Worm (Caenorhabditis elegans): ENCODE measurements around the gene Y11D7A.8.
"Not testable (repeated sequence)": the region's sequence is repeated elsewhere in the genome, so short reads cannot be mapped to it uniquely, and the experiment has no call there.

Gene Y11D7A.8

ce11 chrIV:9227650-9228049 lies 23.5 kb upstream of the Y11D7A.8 start:
- TF ChIP-seq ref-1 (GFP tag; conservative IDR thresholded peaks at IDR 0.05) = no peak
- TF ChIP-seq med-1 (GFP tag; optimal IDR thresholded peaks at IDR 0.05; ENCODE audit: insufficient read depth) = no peak
- TF ChIP-seq ztf-29 (GFP tag; IDR thresholded peaks at IDR 0.05) = no peak
- TF ChIP-seq flt-1 (GFP tag; IDR thresholded peaks at IDR 0.05) = no peak
- TF ChIP-seq cog-1 (tag; optimal IDR thresholded peaks at IDR 0.05) = no peak
- no peak for TF ChIP-seq T22C8.4 (GFP tag; IDR thresholded peaks at IDR 0.05)
- no peak for TF ChIP-seq klf-2 (GFP tag; conservative IDR thresholded peaks at IDR 0.05)
- no peak for TF ChIP-seq tab-1 (GFP tag; IDR thresholded peaks at IDR 0.05)
- TF ChIP-seq ztf-23 (GFP tag; IDR thresholded peaks at IDR 0.05) = no peak

DNA sequence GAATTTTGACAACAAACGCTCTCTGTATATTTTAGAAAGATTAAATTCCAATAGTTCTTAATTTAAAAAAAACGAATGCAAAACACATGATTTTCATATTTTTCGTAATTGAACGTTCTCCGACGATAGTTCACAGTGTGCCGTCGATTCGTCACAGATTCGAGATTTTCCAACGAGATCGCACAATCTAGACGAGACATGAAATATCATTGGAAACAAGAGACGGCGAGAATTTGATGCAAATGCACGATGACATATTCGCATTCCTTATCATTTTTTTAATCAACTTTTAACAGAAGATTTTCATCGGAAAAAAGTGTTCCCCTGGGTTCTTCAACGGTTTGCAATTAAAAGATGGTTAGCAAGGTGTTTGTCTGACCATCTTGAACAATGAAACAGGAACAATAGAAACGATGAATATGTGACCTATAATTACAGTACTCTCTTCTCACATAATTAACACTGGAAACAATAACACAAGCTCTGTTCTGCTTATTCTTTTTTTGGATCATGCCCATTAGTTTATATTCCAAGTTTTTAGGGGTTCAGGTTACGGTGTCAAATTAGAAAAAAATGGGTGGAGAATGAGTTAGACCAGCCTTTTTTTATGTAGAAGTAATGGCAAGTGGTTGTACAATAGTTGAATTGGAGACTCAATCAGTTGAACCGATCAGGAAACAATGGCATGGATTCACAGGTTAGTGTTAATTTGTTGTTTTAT lies 18.6 kb upstream of the Y11D7A.8 start, which contains the start of gene Y11D7A.3:
Y11D7A.3 (plus strand) TSS at position 671 of the 721 bp plus-strand sequence.
- TF ChIP-seq ztf-29 (GFP tag; IDR thresholded peaks at IDR 0.05) (no peak), ztf-23 (GFP tag; IDR thresholded peaks at IDR 0.05) (no peak), ref-1 (GFP tag; conservative IDR thresholded peaks at IDR 0.05) (no peak), klf-2 (GFP tag; conservative IDR thresholded peaks at IDR 0.05) (no peak), med-1 (GFP tag; optimal IDR thresholded peaks at IDR 0.05; ENCODE audit: insufficient read depth) (no peak), flt-1 (GFP tag; IDR thresholded peaks at IDR 0.05) (no peak), tab-1 (GFP tag; IDR thresholded peaks at IDR 0.05) (no peak), T22C8.4 (GFP tag; IDR thresholded peaks at IDR 0.05) (no peak), cog-1 (tag; optimal IDR thresholded peaks at IDR 0.05) (no peak)

- TF ChIP-seq cog-1 (tag; optimal IDR thresholded peaks at IDR 0.05) = no peak
- no peak for TF ChIP-seq ztf-29 (GFP tag; IDR thresholded peaks at IDR 0.05)
- TF ChIP-seq tab-1 (GFP tag; IDR thresholded peaks at IDR 0.05) = no peak
- no peak for TF ChIP-seq klf-2 (GFP tag; conservative IDR thresholded peaks at IDR 0.05)
- TF ChIP-seq ref-1 (GFP tag; conservative IDR thresholded peaks at IDR 0.05) = no peak
- no peak for TF ChIP-seq flt-1 (GFP tag; IDR thresholded peaks at IDR 0.05)
- no peak for TF ChIP-seq T22C8.4 (GFP tag; IDR thresholded peaks at IDR 0.05)
- TF ChIP-seq ztf-23 (GFP tag; IDR thresholded peaks at IDR 0.05) = no peak
- TF ChIP-seq med-1 (GFP tag; optimal IDR thresholded peaks at IDR 0.05; ENCODE audit: insufficient read depth) = no peak
Observed at ce11 chrIV:9239151-9239550, 12.0 kb upstream of the Y11D7A.8 start.

DNA sequence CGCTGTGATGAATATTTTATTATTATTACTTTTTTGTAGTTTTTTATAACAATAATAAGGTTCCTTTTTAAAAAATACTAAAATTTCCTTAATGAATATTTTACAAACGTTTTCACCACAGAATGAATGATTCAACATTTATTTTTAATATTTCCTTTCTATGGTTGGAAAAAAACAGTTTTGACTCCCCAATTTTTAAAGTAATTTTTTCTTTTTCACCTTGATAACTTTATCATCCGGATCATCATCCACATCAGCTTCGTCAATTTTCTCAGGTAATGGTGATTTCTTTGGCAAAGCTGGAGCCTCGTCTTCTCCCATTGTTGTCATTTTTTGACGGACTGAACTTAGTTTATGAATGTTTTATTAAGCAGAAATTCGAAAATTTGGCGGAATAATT lies 7.5 kb upstream of the Y11D7A.8 start, which contains the start of gene rab-28:
rab-28 (minus strand) TSS at position 343 of the 400 bp plus-strand sequence.
- TF ChIP-seq tab-1 (GFP tag; IDR thresholded peaks at IDR 0.05) (no peak), ztf-29 (GFP tag; IDR thresholded peaks at IDR 0.05) (no peak), flt-1 (GFP tag; IDR thresholded peaks at IDR 0.05) (no peak), ztf-23 (GFP tag; IDR thresholded peaks at IDR 0.05) (no peak), ref-1 (GFP tag; conservative IDR thresholded peaks at IDR 0.05) (no peak), med-1 (GFP tag; optimal IDR thresholded peaks at IDR 0.05; ENCODE audit: insufficient read depth) (no peak), klf-2 (GFP tag; conservative IDR thresholded peaks at IDR 0.05) (no peak), T22C8.4 (GFP tag; IDR thresholded peaks at IDR 0.05) (no peak), cog-1 (tag; optimal IDR thresholded peaks at IDR 0.05) (no peak)

DNA sequence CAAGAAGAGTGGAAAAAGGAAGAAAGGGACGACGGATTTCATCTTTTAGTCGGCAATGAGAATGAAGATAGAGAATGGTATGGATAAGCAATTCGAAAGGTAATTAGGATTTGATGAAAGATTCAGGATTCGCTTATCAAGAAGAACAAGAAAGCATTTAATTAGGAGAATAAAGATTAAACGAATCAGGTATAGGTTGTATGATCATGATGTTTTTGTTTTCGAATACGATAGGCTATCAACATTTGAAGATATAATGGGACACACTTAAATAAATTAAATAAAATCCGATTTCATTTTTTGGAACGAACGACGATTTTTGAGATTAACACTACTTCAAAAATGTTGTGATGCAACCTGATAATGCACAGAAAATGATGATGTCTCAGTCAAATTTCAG lies 5.8 kb upstream of the Y11D7A.8 start, which contains the start of gene Y11D7A.5:
Y11D7A.5 (minus strand) TSS at position 101 of the 400 bp plus-strand sequence.
- TF ChIP-seq klf-2 (GFP tag; conservative IDR thresholded peaks at IDR 0.05) (no peak), ref-1 (GFP tag; conservative IDR thresholded peaks at IDR 0.05) (no peak), T22C8.4 (GFP tag; IDR thresholded peaks at IDR 0.05) (no peak), ztf-23 (GFP tag; IDR thresholded peaks at IDR 0.05) (no peak), cog-1 (tag; optimal IDR thresholded peaks at IDR 0.05) (no peak), tab-1 (GFP tag; IDR thresholded peaks at IDR 0.05) (no peak), med-1 (GFP tag; optimal IDR thresholded peaks at IDR 0.05; ENCODE audit: insufficient read depth) (no peak), flt-1 (GFP tag; IDR thresholded peaks at IDR 0.05) (no peak), ztf-29 (GFP tag; IDR thresholded peaks at IDR 0.05) (no peak)

- not testable (repeated sequence) for TF ChIP-seq med-1 (GFP tag; optimal IDR thresholded peaks at IDR 0.05; ENCODE audit: insufficient read depth); ref-1 (GFP tag; conservative IDR thresholded peaks at IDR 0.05); ztf-29 (GFP tag; IDR thresholded peaks at IDR 0.05)
Observed at ce11 chrIV:9249219-9249618, 2.0 kb upstream of the Y11D7A.8 start, which contains the start of gene Y11D7A.7. Y11D7A.7 (plus strand) TSS chrIV:9249519.

ce11 chrIV:9256017-9256416 lies 4.8 kb downstream of the Y11D7A.8 start, which contains the start of gene Y11D7A.9:
Y11D7A.9 (minus strand) TSS chrIV:9256117.
- TF ChIP-seq tab-1 (GFP tag; IDR thresholded peaks at IDR 0.05) (no peak), ref-1 (GFP tag; conservative IDR thresholded peaks at IDR 0.05) (no peak), ztf-23 (GFP tag; IDR thresholded peaks at IDR 0.05) (no peak), med-1 (GFP tag; optimal IDR thresholded peaks at IDR 0.05; ENCODE audit: insufficient read depth) (no peak), klf-2 (GFP tag; conservative IDR thresholded peaks at IDR 0.05) (no peak), ztf-29 (GFP tag; IDR thresholded peaks at IDR 0.05) (no peak), cog-1 (tag; optimal IDR thresholded peaks at IDR 0.05) (no peak), flt-1 (GFP tag; IDR thresholded peaks at IDR 0.05) (no peak), T22C8.4 (GFP tag; IDR thresholded peaks at IDR 0.05) (no peak)

DNA sequence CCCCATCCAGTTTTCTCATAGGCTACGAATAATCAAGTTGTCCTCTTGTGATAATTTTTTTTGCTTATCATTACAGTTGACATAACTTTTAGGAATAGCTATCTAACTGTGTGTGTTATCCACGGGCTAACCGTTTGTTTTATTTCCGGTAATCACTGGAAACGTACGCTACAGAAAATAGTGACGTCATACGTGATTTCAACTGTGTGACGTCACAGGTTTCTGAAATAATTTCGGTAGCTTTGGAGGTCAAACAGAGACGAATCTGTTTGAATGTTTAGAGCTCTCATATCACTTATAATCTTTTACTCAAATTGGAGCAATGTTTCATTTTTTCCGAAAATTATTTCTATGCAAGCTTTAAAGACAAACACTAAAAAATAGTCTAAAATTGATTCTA lies 5.7 kb downstream of the Y11D7A.8 start:
- TF ChIP-seq flt-1 (GFP tag; IDR thresholded peaks at IDR 0.05) (no peak), tab-1 (GFP tag; IDR thresholded peaks at IDR 0.05) (no peak), T22C8.4 (GFP tag; IDR thresholded peaks at IDR 0.05) (no peak), med-1 (GFP tag; optimal IDR thresholded peaks at IDR 0.05; ENCODE audit: insufficient read depth) (no peak), cog-1 (tag; optimal IDR thresholded peaks at IDR 0.05) (no peak), ztf-29 (GFP tag; IDR thresholded peaks at IDR 0.05) (no peak), ref-1 (GFP tag; conservative IDR thresholded peaks at IDR 0.05) (no peak), klf-2 (GFP tag; conservative IDR thresholded peaks at IDR 0.05) (no peak), ztf-23 (GFP tag; IDR thresholded peaks at IDR 0.05) (no peak)

DNA sequence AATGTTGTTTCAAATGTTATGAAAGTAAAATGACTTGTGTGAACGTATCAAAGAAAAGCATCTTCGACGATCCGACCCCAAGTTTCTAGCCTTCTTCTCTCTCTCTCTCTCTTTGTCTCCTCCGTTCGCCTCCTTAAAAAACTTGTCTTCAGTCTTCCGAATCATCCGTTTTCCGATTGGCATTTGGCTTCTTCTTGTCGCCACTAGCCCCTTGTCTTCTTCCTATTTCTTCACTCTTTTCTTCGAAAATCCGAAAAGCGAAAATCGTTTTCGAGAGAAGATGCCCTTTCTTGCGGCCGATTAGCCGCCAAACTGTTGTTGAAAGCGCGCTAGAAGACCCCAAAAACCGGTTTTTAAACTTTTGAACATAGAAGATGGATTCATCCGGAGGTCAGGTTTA lies 7.4 kb downstream of the Y11D7A.8 start:
- TF ChIP-seq tab-1 (GFP tag; IDR thresholded peaks at IDR 0.05) (no peak), ztf-23 (GFP tag; IDR thresholded peaks at IDR 0.05) (no peak), klf-2 (GFP tag; conservative IDR thresholded peaks at IDR 0.05) (no peak), cog-1 (tag; optimal IDR thresholded peaks at IDR 0.05) (no peak), flt-1 (GFP tag; IDR thresholded peaks at IDR 0.05) (no peak), ztf-29 (GFP tag; IDR thresholded peaks at IDR 0.05) (no peak), T22C8.4 (GFP tag; IDR thresholded peaks at IDR 0.05) (no peak), ref-1 (GFP tag; conservative IDR thresholded peaks at IDR 0.05) (no peak), med-1 (GFP tag; optimal IDR thresholded peaks at IDR 0.05; ENCODE audit: insufficient read depth) (no peak)
